Fruit fly (Drosophila melanogaster): ENCODE measurements around the gene Cyp4d2.

The Cyp4d2 gene

dm6 chrX:2146574-2146973 lies 29.2 kb upstream of the Cyp4d2 start (continued):
- TF ChIP-seq ind (GFP tag; optimal IDR thresholded peaks at IDR 0.05) (no peak), Hand (GFP tag; optimal IDR thresholded peaks at IDR 0.05) (no peak), CG13624 (GFP tag; optimal IDR thresholded peaks at IDR 0.05) (no peak), ato (GFP tag; IDR thresholded peaks at IDR 0.05; ENCODE audit: partially characterized antibody) (no peak), CG10979 (tag; optimal IDR thresholded peaks at IDR 0.05) (peak; percentile 20), sim (GFP tag; IDR thresholded peaks at IDR 0.05) (no peak), CG12219 (GFP tag; optimal IDR thresholded peaks at IDR 0.05) (peak; percentile 7), lab (GFP tag; optimal IDR thresholded peaks at IDR 0.05) (no peak), CG2712 (tag; optimal IDR thresholded peaks at IDR 0.05) (no peak), CG31388 (GFP tag; optimal IDR thresholded peaks at IDR 0.05) (no peak), Xbp1 (GFP tag; optimal IDR thresholded peaks at IDR 0.05) (no peak), Spps (tag; optimal IDR thresholded peaks at IDR 0.05) (no peak), lov (optimal IDR thresholded peaks at IDR 0.05) (no peak), lov (GFP tag; IDR thresholded peaks at IDR 0.05) (no peak), CG14014 (GFP tag; IDR thresholded peaks at IDR 0.05) (0 out of 2 replicates have a peak, but pooled peaks have one; percentile 7), Taf1 (GFP tag; IDR thresholded peaks at IDR 0.05) (no peak), CG9215 (GFP tag; IDR thresholded peaks at IDR 0.05) (no peak), Nf-YA (GFP tag; IDR thresholded peaks at IDR 0.05) (no peak), insv (GFP tag; optimal IDR thresholded peaks at IDR 0.05) (no peak), CG2678 (tag; optimal IDR thresholded peaks at IDR 0.05) (no peak), Hsf (GFP tag; optimal IDR thresholded peaks at IDR 0.05) (no peak), org-1 (GFP tag; optimal IDR thresholded peaks at IDR 0.05) (peak; percentile 1), CG7556 (GFP tag; optimal IDR thresholded peaks at IDR 0.05) (no peak), CG9727 (GFP tag; optimal IDR thresholded peaks at IDR 0.05) (no peak), pb (GFP tag; optimal IDR thresholded peaks at IDR 0.05) (no peak), ftz-f1 (GFP tag; optimal IDR thresholded peaks at IDR 0.05) (no peak), tio (GFP tag; optimal IDR thresholded peaks at IDR 0.05) (no peak), CG4707 (GFP tag; optimal IDR thresholded peaks at IDR 0.05) (no peak), Doc3 (GFP tag; IDR thresholded peaks at IDR 0.05; ENCODE audit: partially characterized antibody) (no peak), Ssrp (tag; optimal IDR thresholded peaks at IDR 0.05) (no peak), CG10959 (GFP tag; IDR thresholded peaks at IDR 0.05) (no peak), CG16779 (GFP tag; IDR thresholded peaks at IDR 0.05) (no peak), corto (GFP tag; optimal IDR thresholded peaks at IDR 0.05) (no peak), CG2875 (GFP tag; optimal IDR thresholded peaks at IDR 0.05) (no peak), CHES-1-like (GFP tag; optimal IDR thresholded peaks at IDR 0.05) (no peak), Pdp1 (GFP tag; optimal IDR thresholded peaks at IDR 0.05) (no peak), btn (GFP tag; optimal IDR thresholded peaks at IDR 0.05) (no peak), E2f2 (GFP tag; IDR thresholded peaks at IDR 0.05) (no peak), CG8765 (GFP tag; IDR thresholded peaks at IDR 0.05) (no peak), Ptx1 (GFP tag; IDR thresholded peaks at IDR 0.05) (peak; percentile 30; the same call in 1 of the 2 replicates), hkb (optimal IDR thresholded peaks at IDR 0.05) (no peak), hkb (GFP tag; IDR thresholded peaks at IDR 0.05) (peak; percentile 38; the same call in 1 of the 2 replicates), CG5245 (GFP tag; optimal IDR thresholded peaks at IDR 0.05) (no peak), slbo (GFP tag; IDR thresholded peaks at IDR 0.05) (0 out of 2 replicates have a peak, but pooled peaks have one; percentile 15), MESR4 (GFP tag; optimal IDR thresholded peaks at IDR 0.05) (no peak), CG11695 (GFP tag; IDR thresholded peaks at IDR 0.05) (0 out of 3 replicates have a peak, but pooled peaks have one; percentile 24)

Data from whole organism, embryonic.